Fruit fly (Drosophila melanogaster): ENCODE data around the gene mrt.

The mrt gene

dm6 chr3R:27282286-27282685 is at the start of gene mrt:
Gene mrt (minus strand): TSS chr3R:27282661.
- TF ChIP-seq Dll (optimal IDR thresholded peaks at IDR 0.05) (no peak), usp (GFP tag; optimal IDR thresholded peaks at IDR 0.05) (no peak), CG8478 (optimal IDR thresholded peaks at IDR 0.05) (no peak), pan (optimal IDR thresholded peaks at IDR 0.05) (no peak), EcR (GFP tag; optimal IDR thresholded peaks at IDR 0.05) (no peak), psq (optimal IDR thresholded peaks at IDR 0.05) (no peak)

- TF ChIP-seq psq (optimal IDR thresholded peaks at IDR 0.05) (no peak), pan (optimal IDR thresholded peaks at IDR 0.05) (no peak), CG8478 (optimal IDR thresholded peaks at IDR 0.05) (no peak), EcR (GFP tag; optimal IDR thresholded peaks at IDR 0.05) (no peak), usp (GFP tag; optimal IDR thresholded peaks at IDR 0.05) (no peak), Dll (optimal IDR thresholded peaks at IDR 0.05) (no peak)
These were observed 48.3 kb upstream of the mrt start, which contains the start of gene CG3330 for dm6 chr3R:27330782-27331181. Gene CG3330 (minus strand): TSS chr3R:27330882.

- TF ChIP-seq psq (optimal IDR thresholded peaks at IDR 0.05), result no peak
- TF ChIP-seq EcR (GFP tag; optimal IDR thresholded peaks at IDR 0.05), result no peak
- TF ChIP-seq usp (GFP tag; optimal IDR thresholded peaks at IDR 0.05), result no peak
- TF ChIP-seq CG8478 (optimal IDR thresholded peaks at IDR 0.05), result no peak
- no peak for TF ChIP-seq Dll (optimal IDR thresholded peaks at IDR 0.05)
These were observed 39.8 kb upstream of the mrt start, which contains the start of gene CG3339 for dm6 chr3R:27322225-27322624. Gene CG3339 (minus strand): TSS chr3R:27322325.

dm6 chr3R:27294113-27294512 is 11.7 kb upstream of the mrt start:
- no peak for TF ChIP-seq psq (optimal IDR thresholded peaks at IDR 0.05)
- no peak for TF ChIP-seq pan (optimal IDR thresholded peaks at IDR 0.05)
- no peak for TF ChIP-seq usp (GFP tag; optimal IDR thresholded peaks at IDR 0.05)
- TF ChIP-seq CG8478 (optimal IDR thresholded peaks at IDR 0.05), result no peak

dm6 chr3R:27293065-27293464 is 10.6 kb upstream of the mrt start:
- no peak for TF ChIP-seq psq (optimal IDR thresholded peaks at IDR 0.05)
- TF ChIP-seq usp (GFP tag; optimal IDR thresholded peaks at IDR 0.05), result no peak
- TF ChIP-seq Dll (optimal IDR thresholded peaks at IDR 0.05), result no peak
- no peak for TF ChIP-seq CG8478 (optimal IDR thresholded peaks at IDR 0.05)
- no peak for TF ChIP-seq EcR (GFP tag; optimal IDR thresholded peaks at IDR 0.05)
- no peak for TF ChIP-seq pan (optimal IDR thresholded peaks at IDR 0.05)

dm6 chr3R:27292159-27292880 is 9.9 kb upstream of the mrt start, which contains the start of gene CG3348:
Gene CG3348 (minus strand): TSS chr3R:27292209.
- TF ChIP-seq CG8478 (optimal IDR thresholded peaks at IDR 0.05), result no peak
- TF ChIP-seq Dll (optimal IDR thresholded peaks at IDR 0.05), result no peak
- TF ChIP-seq psq (optimal IDR thresholded peaks at IDR 0.05), result no peak
- no peak for TF ChIP-seq usp (GFP tag; optimal IDR thresholded peaks at IDR 0.05)
- TF ChIP-seq EcR (GFP tag; optimal IDR thresholded peaks at IDR 0.05), result no peak
- no peak for TF ChIP-seq pan (optimal IDR thresholded peaks at IDR 0.05)

- TF ChIP-seq CG8478 (optimal IDR thresholded peaks at IDR 0.05) (no peak), Dll (optimal IDR thresholded peaks at IDR 0.05) (no peak), EcR (GFP tag; optimal IDR thresholded peaks at IDR 0.05) (no peak), usp (GFP tag; optimal IDR thresholded peaks at IDR 0.05) (no peak), psq (optimal IDR thresholded peaks at IDR 0.05) (no peak), pan (optimal IDR thresholded peaks at IDR 0.05) (no peak)
These were observed 7.2 kb upstream of the mrt start for dm6 chr3R:27289638-27290037.

- TF ChIP-seq psq (optimal IDR thresholded peaks at IDR 0.05) (no peak), usp (GFP tag; optimal IDR thresholded peaks at IDR 0.05) (no peak), Dll (optimal IDR thresholded peaks at IDR 0.05) (peak; percentile 34)
These were observed 6.0 kb upstream of the mrt start, which contains the start of the genes bigmax and Hmu for dm6 chr3R:27288202-27289135. Gene bigmax (minus strand): TSS chr3R:27288526. Gene Hmu (plus strand): TSS chr3R:27288769.

- no peak for TF ChIP-seq psq (optimal IDR thresholded peaks at IDR 0.05)
- TF ChIP-seq CG8478 (optimal IDR thresholded peaks at IDR 0.05), result no peak
- TF ChIP-seq EcR (GFP tag; optimal IDR thresholded peaks at IDR 0.05), result no peak
- TF ChIP-seq Dll (optimal IDR thresholded peaks at IDR 0.05), result no peak
- no peak for TF ChIP-seq usp (GFP tag; optimal IDR thresholded peaks at IDR 0.05)
- TF ChIP-seq pan (optimal IDR thresholded peaks at IDR 0.05), result no peak
These were observed 1.2 kb upstream of the mrt start, which contains the start of gene CG3368 for dm6 chr3R:27283645-27284044. Gene CG3368 (plus strand): TSS chr3R:27283780.

dm6 chr3R:27281811-27282131 is 690 bp downstream of the mrt start:
- TF ChIP-seq Dll (optimal IDR thresholded peaks at IDR 0.05) (no peak), psq (optimal IDR thresholded peaks at IDR 0.05) (no peak), EcR (GFP tag; optimal IDR thresholded peaks at IDR 0.05) (no peak), CG8478 (optimal IDR thresholded peaks at IDR 0.05) (no peak), pan (optimal IDR thresholded peaks at IDR 0.05) (no peak), usp (GFP tag; optimal IDR thresholded peaks at IDR 0.05) (no peak)

- no peak for TF ChIP-seq usp (GFP tag; optimal IDR thresholded peaks at IDR 0.05)
- TF ChIP-seq Dll (optimal IDR thresholded peaks at IDR 0.05), result peak; percentile 70
- TF ChIP-seq psq (optimal IDR thresholded peaks at IDR 0.05), result no peak
These were observed 1.2 kb downstream of the mrt start for dm6 chr3R:27281022-27281810.

Measured in whole organism.